Fruit fly (Drosophila melanogaster) whole organism, pupa: ENCODE data around the gene CG34043.
A peak's percentile ranks its signal among the peaks of the same experiment; 100 is the strongest.

Experiments used
- CG10348 ChIP-seq: fragments of 200-800 bp; sonication (Bioruptor generic); IDR thresholded peaks from 2 replicates; pipeline ENCODE4 v1.3.6; 2022; ENCODE audit warnings: missing biosample characterization, missing genetic modification characterization
- CG12605 ChIP-seq: fragments of 200-800 bp; sonication (Bioruptor generic); IDR thresholded peaks from 2 replicates; pipeline ENCODE4 v1.3.6; 2022; ENCODE audit warnings: missing biosample characterization, missing genetic modification characterization
- CG13204 ChIP-seq: fragments of 200-800 bp; sonication (Bioruptor generic); optimal IDR thresholded peaks from 2 replicates; lab custom pipeline; 2018; ENCODE audit warnings: missing biosample characterization, mild to moderate bottlenecking, missing genetic modification characterization, moderate library complexity
- CG14655 ChIP-seq: fragments of 200-800 bp; sonication (Bioruptor generic); optimal IDR thresholded peaks from 3 replicates; lab custom pipeline; 2017; ENCODE audit warnings: mild to moderate bottlenecking, missing biosample characterization, missing genetic modification reagents, missing genetic modification characterization
- CG17806 ChIP-seq: fragments of 200-800 bp; sonication (Bioruptor generic); optimal IDR thresholded peaks from 2 replicates; lab custom pipeline; 2018; ENCODE audit warnings: missing biosample characterization, mild to moderate bottlenecking, missing genetic modification characterization, moderate library complexity
- CG32121 ChIP-seq: fragments of 200-800 bp; sonication (Bioruptor generic); IDR thresholded peaks from 2 replicates; pipeline ENCODE4 v1.3.6; 2022; ENCODE audit warnings: missing biosample characterization, missing genetic modification characterization
- CG34367 ChIP-seq: fragments of 200-800 bp; sonication (Bioruptor generic); optimal IDR thresholded peaks from 2 replicates; lab custom pipeline; 2018; ENCODE audit warnings: missing biosample characterization, mild to moderate bottlenecking, missing genetic modification characterization
- CG4496 ChIP-seq: fragments of 200-800 bp; sonication (Bioruptor generic); IDR thresholded peaks from 3 replicates; pipeline ENCODE4 v1.3.6; 2022; ENCODE audit warnings: missing biosample characterization, missing genetic modification characterization
- CG8159 ChIP-seq: fragments of 200-800 bp; sonication (Bioruptor generic); optimal IDR thresholded peaks from 3 replicates; lab custom pipeline; 2018; ENCODE audit warnings: missing biosample characterization, mild to moderate bottlenecking, missing genetic modification characterization, moderate library complexity
- CG8301 ChIP-seq: fragments of 200-800 bp; sonication (Bioruptor generic); optimal IDR thresholded peaks from 2 replicates; lab custom pipeline; 2018; ENCODE audit warnings: missing biosample characterization, mild to moderate bottlenecking, missing genetic modification characterization
- CG9948 ChIP-seq: fragments of 200-800 bp; sonication (Bioruptor generic); optimal IDR thresholded peaks from 2 replicates; lab custom pipeline; 2018; ENCODE audit warnings: missing biosample characterization, mild to moderate bottlenecking, missing genetic modification characterization, moderate library complexity
- D1 ChIP-seq: fragments of 200-800 bp; sonication (Bioruptor generic); optimal IDR thresholded peaks from 2 replicates; lab custom pipeline; 2018; ENCODE audit warnings: missing biosample characterization, mild to moderate bottlenecking, missing genetic modification characterization, moderate library complexity
- EcR ChIP-seq: fragments of 200-800 bp; sonication (Bioruptor generic); optimal IDR thresholded peaks from 3 replicates; lab custom pipeline; 2019; ENCODE audit warnings: missing biosample characterization, missing genetic modification characterization, mild to moderate bottlenecking, moderate library complexity, missing genetic modification reagents
- Pif1A ChIP-seq: fragments of 200-800 bp; sonication (Bioruptor generic); optimal IDR thresholded peaks from 3 replicates; lab custom pipeline; 2016; ENCODE audit warnings: missing biosample characterization, missing genetic modification characterization
- Pif1B ChIP-seq: fragments of 200-800 bp; sonication (Bioruptor generic); optimal IDR thresholded peaks from 3 replicates; lab custom pipeline; 2016; ENCODE audit warnings: missing biosample characterization, missing genetic modification characterization
- Snoo ChIP-seq: fragments of 200-800 bp; sonication (Bioruptor generic); optimal IDR thresholded peaks from 3 replicates; lab custom pipeline; 2017; ENCODE audit warnings: missing biosample characterization, mild to moderate bottlenecking, missing genetic modification characterization, inconsistent platforms
- gl ChIP-seq: fragments of 200-800 bp; sonication (Bioruptor generic); optimal IDR thresholded peaks from 2 replicates; lab custom pipeline; 2018; ENCODE audit warnings: missing biosample characterization, mild to moderate bottlenecking, missing genetic modification characterization
- rn ChIP-seq: fragments of 200-800 bp; sonication (Bioruptor generic); IDR thresholded peaks from 2 replicates; pipeline ENCODE4 v1.3.6; 2022; ENCODE audit warnings: missing biosample characterization, missing genetic modification characterization

Gene CG34043

dm6 chr2L:10259960-10260749 is 20.5 kb downstream of the CG34043 start:
- TF ChIP-seq Snoo (tag; lab: Kevin White, UChicago): no peak
- no peak for TF ChIP-seq CG14655 (GFP tag; lab: Kevin White, UChicago)
- TF ChIP-seq rn (GFP tag; lab: Robert Waterston, UW): no peak
- no peak; the same call in 2 of the 3 replicates for TF ChIP-seq CG4496
- no peak for TF ChIP-seq CG34367 (tag; lab: Kevin White, UChicago)
- TF ChIP-seq CG10348 (GFP tag; lab: Robert Waterston, UW): no peak
- TF ChIP-seq CG12605 (GFP tag; lab: Robert Waterston, UW): no peak
- no peak for TF ChIP-seq CG8159 (tag; lab: Kevin White, UChicago)
- TF ChIP-seq Pif1A: no peak

dm6 chr2L:10255725-10256158 is 24.9 kb downstream of the CG34043 start, which contains the start of gene CG5676:
Gene CG5676, minus strand, starts transcription at chr2L:10255891.
- TF ChIP-seq D1: peak; percentile 67
- no peak for TF ChIP-seq CG8159 (tag; lab: Kevin White, UChicago)

- TF ChIP-seq Pif1B (GFP tag; lab: Kevin White, UChicago) (no peak), EcR (GFP tag; lab: Kevin White, UChicago) (peak; percentile 69)
Observed at dm6 chr2L:10251592-10251991, 29.1 kb downstream of the CG34043 start, which contains the start of gene Ror. Gene Ror, plus strand, starts transcription at chr2L:10251843.

dm6 chr2L:10250441-10250847 is 30.2 kb downstream of the CG34043 start, which contains the start of the genes bsk and CG31717:
Gene bsk, minus strand, starts transcription at chr2L:10250501.
Gene CG31717, plus strand, starts transcription at chr2L:10250737.
- TF ChIP-seq Pif1A (no peak), EcR (GFP tag; lab: Kevin White, UChicago) (peak; percentile 43)
- TF ChIP-seq, all 21 proteins: peak for 1

dm6 chr2L:10249655-10250202 is 30.9 kb downstream of the CG34043 start:
- TF ChIP-seq rn (GFP tag; lab: Robert Waterston, UW): no peak
- TF ChIP-seq CG8159 (tag; lab: Kevin White, UChicago): no peak
- no peak for TF ChIP-seq CG32121 (GFP tag; lab: Robert Waterston, UW)
- TF ChIP-seq CG17806 (tag; lab: Kevin White, UChicago): no peak
- TF ChIP-seq Pif1A: no peak
- TF ChIP-seq, all 21 proteins: peak for 0

dm6 chr2L:10246785-10247190 is 33.9 kb downstream of the CG34043 start, which contains the start of gene chico:
Gene chico, minus strand, starts transcription at chr2L:10247078.
- no peak for TF ChIP-seq CG13204 (GFP tag; lab: Kevin White, UChicago)
- no peak for TF ChIP-seq rn (GFP tag; lab: Robert Waterston, UW)
- no peak for TF ChIP-seq Snoo (tag; lab: Kevin White, UChicago)
- TF ChIP-seq Pif1B (GFP tag; lab: Kevin White, UChicago): no peak
- no peak for TF ChIP-seq CG32121 (GFP tag; lab: Robert Waterston, UW)
- TF ChIP-seq CG8301: no peak
- no peak for TF ChIP-seq CG4496
- no peak for TF ChIP-seq EcR (GFP tag; lab: Kevin White, UChicago)
- TF ChIP-seq D1: no peak
- no peak for TF ChIP-seq gl (tag; lab: Kevin White, UChicago)
- no peak for TF ChIP-seq CG12605 (GFP tag; lab: Robert Waterston, UW)
- no peak for TF ChIP-seq CG9948 (tag; lab: Kevin White, UChicago)

- TF ChIP-seq CG14655 (GFP tag; lab: Kevin White, UChicago) (no peak), Pif1A (no peak), CG9948 (tag; lab: Kevin White, UChicago) (peak; percentile 16), CG8159 (tag; lab: Kevin White, UChicago) (no peak)
Observed at dm6 chr2L:10238726-10239652, 41.7 kb downstream of the CG34043 start, which contains the start of gene me31B. Gene me31B, plus strand, starts transcription at chr2L:10239341.
